Worm (Caenorhabditis elegans) whole organism, L3 larva: ENCODE results near the gene slc-25A26.

Experiments used
- aly-2 ChIP-seq: fragments of 150-350 bp; optimal IDR thresholded peaks from 2 replicates; lab custom pipeline; 2014; ENCODE audit warnings: missing biosample characterization, missing genetic modification characterization
- ama-1 ChIP-seq: fragments of 150-350 bp; optimal IDR thresholded peaks from 2 replicates; lab custom pipeline; 2018
- ceh-28 ChIP-seq: fragments of 150-350 bp; optimal IDR thresholded peaks from 2 replicates; lab custom pipeline; 2014; ENCODE audit warnings: missing biosample characterization, missing genetic modification reagents, missing genetic modification characterization
- ceh-9 ChIP-seq: sonication (generic microtip); optimal IDR thresholded peaks from 2 replicates; lab custom pipeline; 2018; ENCODE audit warnings: missing biosample characterization, missing genetic modification characterization
- daf-12 ChIP-seq: fragments of 150-350 bp; optimal IDR thresholded peaks from 2 replicates; lab custom pipeline; 2014; ENCODE audit warnings: missing biosample characterization, missing genetic modification reagents, missing genetic modification characterization
- egl-5 ChIP-seq: fragments of 150-350 bp; optimal IDR thresholded peaks from 2 replicates; lab custom pipeline; 2017; ENCODE audit warnings: missing biosample characterization, missing genetic modification reagents, missing genetic modification characterization, inconsistent platforms
- elt-2 ChIP-seq: sonication (generic microtip); optimal IDR thresholded peaks from 2 replicates; lab custom pipeline; 2016; ENCODE audit warnings: missing genetic modification reagents, mild to moderate bottlenecking, missing genetic modification characterization, missing compliant biosample characterization
- eor-1 ChIP-seq, 2 experiments: fragments of 150-350 bp; optimal IDR thresholded peaks; 2 replicates each; lab custom pipeline; 2014 to 2018; ENCODE audit warnings: missing biosample characterization in 2 of 2, missing genetic modification characterization in 2 of 2
- fkh-10 ChIP-seq: sonication (generic microtip); optimal IDR thresholded peaks from 2 replicates; lab custom pipeline; 2017; ENCODE audit warnings: missing biosample characterization, missing genetic modification reagents, missing genetic modification characterization
- fkh-2 ChIP-seq: fragments of 150-350 bp; optimal IDR thresholded peaks from 2 replicates; lab custom pipeline; 2014; ENCODE audit warnings: missing biosample characterization, missing genetic modification reagents, missing genetic modification characterization
- fos-1 ChIP-seq: fragments of 150-350 bp; optimal IDR thresholded peaks from 2 replicates; lab custom pipeline; 2014; ENCODE audit warnings: missing biosample characterization, missing genetic modification characterization
- jun-1 ChIP-seq: fragments of 150-350 bp; optimal IDR thresholded peaks from 2 replicates; lab custom pipeline; 2014; ENCODE audit warnings: missing biosample characterization, missing genetic modification reagents, missing genetic modification characterization
- lin-39 ChIP-seq: fragments of 150-350 bp; optimal IDR thresholded peaks from 2 replicates; lab custom pipeline; 2018; ENCODE audit warnings: missing biosample characterization, missing genetic modification reagents, missing genetic modification characterization
- lsy-12 ChIP-seq: sonication (generic microtip); optimal IDR thresholded peaks from 2 replicates; lab custom pipeline; 2016; ENCODE audit warnings: mild to moderate bottlenecking, missing genetic modification characterization, missing compliant biosample characterization
- mdl-1 ChIP-seq: fragments of 150-350 bp; optimal IDR thresholded peaks from 2 replicates; lab custom pipeline; 2014; ENCODE audit warnings: missing biosample characterization, missing genetic modification characterization
- nfya-1 ChIP-seq: sonication (generic microtip); optimal IDR thresholded peaks from 2 replicates; lab custom pipeline; 2017; ENCODE audit warnings: missing genetic modification characterization, mild to moderate bottlenecking, missing compliant biosample characterization, antibody characterized with exemption, moderate library complexity; ENCODE audit not compliant: insufficient read depth
- nhr-11 ChIP-seq: fragments of 150-350 bp; optimal IDR thresholded peaks from 2 replicates; lab custom pipeline; 2014; ENCODE audit warnings: missing biosample characterization, missing genetic modification characterization
- nhr-23 ChIP-seq: fragments of 150-350 bp; optimal IDR thresholded peaks from 2 replicates; lab custom pipeline; 2014; ENCODE audit warnings: missing biosample characterization, missing genetic modification reagents, missing genetic modification characterization
- nhr-25 ChIP-seq: sonication (generic microtip); optimal IDR thresholded peaks from 2 replicates; lab custom pipeline; 2017; ENCODE audit warnings: missing biosample characterization, missing genetic modification characterization
- nhr-43 ChIP-seq: sonication (generic microtip); optimal IDR thresholded peaks from 2 replicates; lab custom pipeline; 2016; ENCODE audit warnings: mild to moderate bottlenecking, missing genetic modification characterization, missing compliant biosample characterization; ENCODE audit not compliant: poor library complexity, severe bottlenecking
- nhr-76 ChIP-seq: fragments of 150-350 bp; sonication (generic microtip); optimal IDR thresholded peaks from 5 replicates; lab custom pipeline; 2014; ENCODE audit warnings: missing biosample characterization, missing genetic modification characterization
- nhr-77 ChIP-seq: fragments of 150-350 bp; optimal IDR thresholded peaks from 2 replicates; lab custom pipeline; 2014; ENCODE audit warnings: missing biosample characterization, missing genetic modification characterization
- pha-4 ChIP-seq: fragments of 150-350 bp; optimal IDR thresholded peaks from 2 replicates; lab custom pipeline; 2014; ENCODE audit warnings: missing biosample characterization, missing genetic modification reagents, missing genetic modification characterization
- pqm-1 ChIP-seq: fragments of 150-350 bp; optimal IDR thresholded peaks from 2 replicates; lab custom pipeline; 2017; ENCODE audit warnings: missing biosample characterization, missing genetic modification characterization, inconsistent platforms
- snpc-4 ChIP-seq: fragments of 150-350 bp; optimal IDR thresholded peaks from 2 replicates; lab custom pipeline; 2014; ENCODE audit warnings: missing biosample characterization, missing genetic modification characterization
- tbx-2 ChIP-seq: sonication (generic microtip); optimal IDR thresholded peaks from 2 replicates; lab custom pipeline; 2016; ENCODE audit warnings: mild to moderate bottlenecking, missing genetic modification characterization, missing compliant biosample characterization
- unc-39 ChIP-seq: sonication (generic microtip); optimal IDR thresholded peaks from 4 replicates; lab custom pipeline; 2017; ENCODE audit warnings: missing biosample characterization, missing genetic modification characterization
- unc-62 ChIP-seq: fragments of 150-350 bp; sonication (generic microtip); optimal IDR thresholded peaks from 4 replicates; lab custom pipeline; 2014; ENCODE audit warnings: missing biosample characterization, missing genetic modification reagents, missing genetic modification characterization
- zag-1 ChIP-seq: fragments of 150-350 bp; optimal IDR thresholded peaks from 2 replicates; lab custom pipeline; 2014; ENCODE audit warnings: missing biosample characterization, missing genetic modification characterization
- ztf-11 ChIP-seq: fragments of 150-350 bp; optimal IDR thresholded peaks from 2 replicates; lab custom pipeline; 2014; ENCODE audit warnings: missing biosample characterization, missing genetic modification characterization

slc-25A26 gene

DNA sequence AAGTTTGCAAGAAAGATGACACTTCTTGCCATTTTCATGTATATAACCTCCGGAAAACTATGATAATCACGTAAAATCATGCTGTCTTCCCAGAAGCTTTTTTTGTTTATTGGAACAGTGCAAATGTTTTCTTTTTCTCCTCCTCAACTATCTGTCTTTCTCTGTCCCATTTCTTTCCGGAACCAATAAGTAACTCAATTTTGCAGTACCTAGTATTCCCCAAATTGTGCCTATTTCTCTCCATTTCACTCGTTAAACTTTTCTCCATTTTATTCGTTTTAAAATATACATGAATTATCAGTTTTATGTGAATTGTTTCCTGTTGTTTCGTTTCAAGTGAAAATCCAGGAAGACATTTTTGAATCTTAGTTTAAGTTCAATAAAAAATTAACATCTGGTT, 13.2 kb downstream of the slc-25A26 start:
- TF ChIP-seq fkh-10 (GFP tag; lab: Kevin White, UChicago) (peak; percentile 43), eor-1 (tag; optimal IDR thresholded peaks at IDR 0.05; lab: Kevin White, UChicago) (no peak)

DNA sequence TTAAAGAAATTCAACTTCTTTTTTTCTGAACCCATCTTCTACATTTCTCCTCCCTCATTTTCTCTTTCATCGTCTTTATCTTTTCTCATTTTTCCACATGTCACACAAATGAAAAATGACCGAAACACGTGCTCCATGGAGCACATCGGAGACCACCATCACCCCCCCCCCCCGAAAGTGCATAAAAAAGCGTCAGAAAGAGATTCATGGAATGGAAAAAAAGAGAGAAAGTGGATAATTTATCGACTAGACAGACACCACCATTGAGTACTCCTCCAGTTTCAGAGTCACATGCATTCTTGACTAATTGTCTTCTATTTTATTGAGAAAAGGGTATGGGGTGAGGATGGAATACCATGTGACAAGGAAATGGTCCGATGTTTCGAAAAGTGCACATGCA, 16.9 kb downstream of the slc-25A26 start:
- TF ChIP-seq unc-39 (tag; lab: Kevin White, UChicago) (no peak), nfya-1 (tag; lab: Kevin White, UChicago) (peak; percentile 27), ceh-9 (no peak), zag-1 (no peak), lin-39 (tag; lab: Kevin White, UChicago) (peak; percentile 89), fkh-2 (no peak), mdl-1 (tag; lab: Kevin White, UChicago) (peak; percentile 33), nhr-76 (tag; lab: Kevin White, UChicago) (no peak)

DNA sequence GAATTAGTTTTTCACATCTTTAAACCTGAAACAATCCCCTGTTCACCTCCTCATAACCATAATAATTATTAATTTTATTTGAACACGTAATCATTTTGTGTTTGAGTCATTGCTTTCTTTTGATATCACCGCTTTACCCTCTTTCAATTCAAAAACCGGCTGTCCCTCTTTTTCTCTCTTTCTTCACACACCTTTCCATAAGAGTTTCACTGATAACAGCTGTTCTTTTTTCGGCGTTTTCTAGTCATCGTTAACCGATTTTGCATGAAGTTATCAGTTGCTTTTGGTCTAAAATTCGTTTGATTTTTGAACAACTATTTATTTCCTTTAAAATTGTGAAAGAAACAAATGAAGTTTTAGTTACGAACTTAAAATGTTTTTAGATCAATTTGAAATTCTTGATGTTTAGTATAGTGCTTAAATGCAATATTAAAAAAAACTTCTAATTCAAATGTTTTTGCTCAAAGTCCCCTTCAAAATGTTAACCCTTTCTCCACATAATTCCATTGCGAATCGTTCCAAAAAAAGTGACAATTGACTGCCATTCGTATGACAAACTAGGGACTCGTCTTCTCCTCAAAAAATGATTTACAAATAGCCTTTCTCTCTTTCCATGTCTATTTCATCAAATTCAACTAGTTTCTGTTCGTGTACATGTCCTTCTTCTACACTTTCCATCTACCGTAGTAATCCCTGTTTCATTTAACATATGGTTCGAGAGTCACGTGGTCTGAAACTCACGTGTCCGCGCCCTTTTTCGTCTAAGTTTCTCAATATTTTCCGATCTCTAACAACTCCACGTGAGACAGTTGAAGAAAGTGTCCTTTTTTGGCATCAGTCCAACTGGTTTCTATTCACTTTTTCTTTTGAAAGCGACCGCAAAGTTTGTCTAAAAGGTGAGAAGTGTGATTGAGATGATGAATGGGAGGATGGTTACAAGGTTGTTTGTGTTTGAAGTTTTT, 19.1 kb downstream of the slc-25A26 start:
- TF ChIP-seq ceh-28 (tag; lab: Kevin White, UChicago) (no peak), tbx-2 (peak; percentile 32), daf-12 (tag; lab: Kevin White, UChicago) (no peak), nfya-1 (tag; lab: Kevin White, UChicago) (peak; percentile 54), lsy-12 (tag; lab: Kevin White, UChicago) (peak; percentile 33), jun-1 (tag; lab: Kevin White, UChicago) (peak; percentile 77), elt-2 (tag; lab: Kevin White, UChicago) (peak; percentile 75), nhr-23 (tag; lab: Kevin White, UChicago) (peak; percentile 66), mdl-1 (tag; lab: Kevin White, UChicago) (peak; percentile 81), nhr-43 (peak; percentile 85), pqm-1 (tag; lab: Kevin White, UChicago) (peak; percentile 93), pha-4 (tag; lab: Kevin White, UChicago) (peak; percentile 43), nhr-25 (tag; lab: Kevin White, UChicago) (peak; percentile 99), fos-1 (peak; percentile 7), aly-2 (no peak), ama-1 (lab: Kevin White, UChicago) (no peak), snpc-4 (tag; lab: Kevin White, UChicago) (no peak), ztf-11 (no peak)

DNA sequence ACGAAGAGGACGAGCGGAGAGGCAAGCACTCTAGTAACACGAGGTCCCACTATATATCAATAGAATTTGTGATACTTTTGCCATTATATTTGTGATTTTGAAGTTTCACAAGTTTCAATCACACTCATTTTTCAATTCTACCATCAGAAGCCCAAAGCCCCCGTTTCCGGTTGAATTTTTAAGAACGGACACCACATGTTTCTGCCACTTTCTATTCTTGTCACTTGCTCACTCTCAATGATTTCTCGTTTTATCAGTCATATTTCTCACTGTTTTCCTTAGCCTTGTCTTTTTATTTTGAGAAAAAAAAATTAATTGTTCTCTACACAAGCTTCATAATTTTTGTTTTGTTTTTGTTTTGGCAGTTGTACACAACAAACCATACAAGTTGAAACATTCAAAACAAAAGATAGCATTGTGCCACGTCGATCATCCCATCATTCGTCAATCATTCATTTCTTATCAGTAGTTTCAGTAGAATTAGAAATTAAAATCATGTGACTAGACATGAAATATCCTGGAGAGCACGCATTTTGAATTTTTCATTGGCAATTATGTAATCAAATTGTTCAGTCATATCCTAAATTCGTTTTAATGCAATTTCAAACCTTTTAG, 21.8 kb downstream of the slc-25A26 start:
- peak; percentile 45 for TF ChIP-seq elt-2 (tag; lab: Kevin White, UChicago)
- TF ChIP-seq unc-62 (GFP tag; lab: Kevin White, UChicago) = no peak
- peak; percentile 22 for TF ChIP-seq pha-4 (tag; lab: Kevin White, UChicago)
- no peak for TF ChIP-seq nhr-77 (tag; lab: Kevin White, UChicago)
- TF ChIP-seq egl-5 (tag; lab: Kevin White, UChicago) = no peak
- no peak for TF ChIP-seq snpc-4 (tag; lab: Kevin White, UChicago)
- no peak for TF ChIP-seq ztf-11
- TF ChIP-seq nhr-11 (tag; lab: Kevin White, UChicago) = no peak
- TF ChIP-seq ceh-28 (tag; lab: Kevin White, UChicago) = no peak

DNA sequence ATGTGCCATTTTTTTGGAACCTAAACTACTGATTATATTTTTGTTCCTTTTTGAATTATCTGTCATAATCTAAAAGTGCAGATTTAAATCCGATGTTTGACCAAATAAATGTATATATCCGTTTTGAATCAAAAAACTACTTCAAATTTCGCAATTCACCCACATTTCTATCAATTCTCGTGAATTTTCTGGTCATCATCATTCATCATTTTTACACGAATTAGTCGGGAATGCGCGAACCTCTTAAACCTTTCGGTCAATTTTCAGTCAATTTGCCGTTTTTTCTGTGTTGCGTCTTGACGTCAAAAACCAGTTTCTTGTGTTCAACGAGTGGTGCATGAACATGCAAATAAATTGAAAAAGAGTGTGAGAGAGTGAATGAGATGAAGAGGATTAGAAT, 23.9 kb downstream of the slc-25A26 start:
- TF ChIP-seq mdl-1 (tag; lab: Kevin White, UChicago) (peak; percentile 16), egl-5 (tag; lab: Kevin White, UChicago) (no peak), nhr-25 (tag; lab: Kevin White, UChicago) (peak; percentile 19)
- TF ChIP-seq, all 47 proteins: peak for 2
